Worm (Caenorhabditis elegans): ENCODE measurements around the gene fbxb-31.

DNA sequence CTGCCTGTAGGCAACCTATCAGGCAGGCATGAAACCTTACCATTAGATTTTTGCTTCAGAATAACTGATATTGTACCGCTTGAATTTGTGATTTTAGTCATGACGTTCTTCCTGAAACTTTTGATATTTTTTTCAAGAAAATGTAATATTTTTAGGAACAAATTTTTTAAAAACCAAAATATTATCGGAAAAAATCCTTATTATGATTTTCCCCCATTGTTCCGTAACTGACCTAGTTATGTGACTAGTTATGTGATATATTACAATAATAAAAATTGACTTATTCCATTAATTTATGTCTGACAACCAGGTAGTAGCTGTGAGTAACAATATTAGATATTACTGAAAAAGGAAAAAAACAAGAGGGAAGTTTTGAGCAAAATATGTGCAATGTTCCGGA, 31.8 kb upstream of the fbxb-31 start, which contains the start of gene srx-98:
- no peak for TF ChIP-seq zag-1 (tag; optimal IDR thresholded peaks at IDR 0.05)
- no peak for TF ChIP-seq snpc-4 (tag; optimal IDR thresholded peaks at IDR 0.05)
- no peak for TF ChIP-seq ztf-4 (tag; optimal IDR thresholded peaks at IDR 0.05)
- no peak for TF ChIP-seq sma-3 (GFP tag; optimal IDR thresholded peaks at IDR 0.05)
- no peak for TF ChIP-seq elt-1 (tag; optimal IDR thresholded peaks at IDR 0.05)
- no peak for TF ChIP-seq unc-62 (GFP tag; optimal IDR thresholded peaks at IDR 0.05)

All from whole organism, L2 larva.